Fruit fly (Drosophila melanogaster): Measurements from ENCODE around the gene Smr.

dm6 chrX:12777195-12777594, 34.8 kb upstream of the Smr start:
- TF ChIP-seq Ets98B (GFP tag; IDR thresholded peaks at IDR 0.05) (no peak), CG13204 (GFP tag; optimal IDR thresholded peaks at IDR 0.05) (no peak), Pif1A (GFP tag; optimal IDR thresholded peaks at IDR 0.05) (no peak), CG14655 (GFP tag; optimal IDR thresholded peaks at IDR 0.05) (no peak), Snoo (tag; optimal IDR thresholded peaks at IDR 0.05) (no peak), CG10348 (GFP tag; IDR thresholded peaks at IDR 0.05) (no peak), Pif1B (GFP tag; optimal IDR thresholded peaks at IDR 0.05) (no peak), fd96Ca (GFP tag; IDR thresholded peaks at IDR 0.05) (no peak), CG8159 (tag; optimal IDR thresholded peaks at IDR 0.05) (no peak), CG17806 (tag; optimal IDR thresholded peaks at IDR 0.05) (no peak), CG34367 (tag; optimal IDR thresholded peaks at IDR 0.05) (no peak), CG12605 (GFP tag; IDR thresholded peaks at IDR 0.05) (no peak)
